Worm (Caenorhabditis elegans): ENCODE results near the gene Y15E3A.5.

Y15E3A.5 gene

ce11 chrX:15375299-15375698, 34.9 kb downstream of the Y15E3A.5 start:
- TF ChIP-seq pros-1 (tag; optimal IDR thresholded peaks at IDR 0.05) (no peak), elt-2 (tag; optimal IDR thresholded peaks at IDR 0.05) (peak; percentile 12), hlh-6 (tag; optimal IDR thresholded peaks at IDR 0.05) (no peak)

ce11 chrX:15376580-15376979, 36.2 kb downstream of the Y15E3A.5 start:
- no peak for TF ChIP-seq ceh-45 (GFP tag; IDR thresholded peaks at IDR 0.05)
- TF ChIP-seq ceh-48 (tag; optimal IDR thresholded peaks at IDR 0.05), result no peak
- TF ChIP-seq ref-2 (tag; optimal IDR thresholded peaks at IDR 0.05), result peak; percentile 50
- TF ChIP-seq F13H6.1 (tag; optimal IDR thresholded peaks at IDR 0.05), result no peak
- no peak for TF ChIP-seq ttx-3 (tag; optimal IDR thresholded peaks at IDR 0.05)
- TF ChIP-seq nfya-1 (tag; optimal IDR thresholded peaks at IDR 0.05), result peak; percentile 19
- TF ChIP-seq tbx-2 (tag; optimal IDR thresholded peaks at IDR 0.05), result peak; percentile 24
- TF ChIP-seq ceh-31 (tag; optimal IDR thresholded peaks at IDR 0.05), result no peak
- no peak for TF ChIP-seq ceh-6 (GFP tag; optimal IDR thresholded peaks at IDR 0.05)
- TF ChIP-seq ceh-30 (tag; optimal IDR thresholded peaks at IDR 0.05), result no peak
- TF ChIP-seq odd-2 (tag; optimal IDR thresholded peaks at IDR 0.05), result no peak
- no peak for TF ChIP-seq ztf-16 (tag; optimal IDR thresholded peaks at IDR 0.05)
- no peak for TF ChIP-seq lin-11 (tag; optimal IDR thresholded peaks at IDR 0.05)
- TF ChIP-seq C38D4.7 (GFP tag; optimal IDR thresholded peaks at IDR 0.05), result no peak
- peak; percentile 9 for TF ChIP-seq elt-2 (tag; optimal IDR thresholded peaks at IDR 0.05)

ce11 chrX:15377724-15378123, 37.4 kb downstream of the Y15E3A.5 start, which contains the start of gene svh-5:
svh-5 (minus strand) TSS chrX:15377824.
- TF ChIP-seq hlh-8 (tag; optimal IDR thresholded peaks at IDR 0.05), result no peak
- no peak for TF ChIP-seq hlh-30 (tag; optimal IDR thresholded peaks at IDR 0.05; ENCODE audit: insufficient read depth)
- no peak for TF ChIP-seq unc-55 (GFP tag; optimal IDR thresholded peaks at IDR 0.05)
- no peak for TF ChIP-seq Y22D7AL.16 (tag; optimal IDR thresholded peaks at IDR 0.05)
- peak; percentile 19 for TF ChIP-seq odd-2 (tag; optimal IDR thresholded peaks at IDR 0.05)
- TF ChIP-seq C08G9.2 (tag; optimal IDR thresholded peaks at IDR 0.05), result no peak
- TF ChIP-seq ceh-6 (GFP tag; optimal IDR thresholded peaks at IDR 0.05), result no peak
- no peak for TF ChIP-seq ceh-19 (GFP tag; optimal IDR thresholded peaks at IDR 0.05)

DNA sequence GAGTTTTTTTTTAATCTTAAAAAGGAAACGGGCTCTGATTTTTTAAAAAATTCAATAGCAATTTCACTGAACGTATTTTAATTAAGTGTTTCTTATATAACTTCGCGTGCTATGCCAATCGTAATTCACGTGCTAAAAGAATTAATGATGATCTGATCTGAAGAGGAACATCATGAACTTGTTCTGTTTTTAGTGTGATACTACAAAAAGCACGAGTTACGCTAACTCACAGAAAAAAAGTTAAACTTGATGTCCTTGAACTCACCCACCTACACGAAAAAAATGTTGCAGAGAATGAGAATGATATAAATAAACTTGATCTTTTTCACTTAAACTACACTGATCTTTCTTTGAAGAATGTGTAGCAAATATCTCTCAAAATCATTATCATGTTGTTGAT, 39.5 kb downstream of the Y15E3A.5 start:
- TF ChIP-seq hlh-15 (tag; optimal IDR thresholded peaks at IDR 0.05) (no peak), ceh-24 (tag; optimal IDR thresholded peaks at IDR 0.05) (no peak), ets-4 (tag; optimal IDR thresholded peaks at IDR 0.05) (no peak), elt-4 (tag; optimal IDR thresholded peaks at IDR 0.05) (no peak), ceh-9 (tag; optimal IDR thresholded peaks at IDR 0.05) (no peak), sox-4 (tag; optimal IDR thresholded peaks at IDR 0.05) (no peak), nhr-232 (tag; optimal IDR thresholded peaks at IDR 0.05) (no peak), tbx-7 (tag; optimal IDR thresholded peaks at IDR 0.05) (no peak), unc-3 (GFP tag; conservative IDR thresholded peaks at IDR 0.05) (no peak), unc-3 (tag; optimal IDR thresholded peaks at IDR 0.05) (no peak), rnt-1 (tag; optimal IDR thresholded peaks at IDR 0.05) (no peak), pax-1 (tag; optimal IDR thresholded peaks at IDR 0.05) (no peak), pha-4 (tag; optimal IDR thresholded peaks at IDR 0.05) (no peak)

- no peak for TF ChIP-seq unc-3 (GFP tag; conservative IDR thresholded peaks at IDR 0.05)
- TF ChIP-seq unc-3 (tag; optimal IDR thresholded peaks at IDR 0.05), result no peak
- no peak for TF ChIP-seq npax-4 (tag; optimal IDR thresholded peaks at IDR 0.05)
- TF ChIP-seq ceh-18 (tag; optimal IDR thresholded peaks at IDR 0.05), result peak; percentile 29
- no peak for TF ChIP-seq nhr-232 (tag; optimal IDR thresholded peaks at IDR 0.05)
- peak; percentile 14 for TF ChIP-seq rnt-1 (tag; optimal IDR thresholded peaks at IDR 0.05)
- no peak for TF ChIP-seq pat-9 (tag; optimal IDR thresholded peaks at IDR 0.05)
- no peak for TF ChIP-seq pha-2 (tag; optimal IDR thresholded peaks at IDR 0.05)
- TF ChIP-seq pha-4 (tag; optimal IDR thresholded peaks at IDR 0.05), result no peak
- TF ChIP-seq lim-6 (tag; optimal IDR thresholded peaks at IDR 0.05), result no peak
Observed at ce11 chrX:15380437-15380836, 40.1 kb downstream of the Y15E3A.5 start.
